Worm (Caenorhabditis elegans): ENCODE measurements around the gene C37C3.1.

C37C3.1 gene

ce11 chrV:7857931-7858330, at the start of gene C37C3.1:
C37C3.1 (plus strand) TSS chrV:7857963.
- TF ChIP-seq nfyb-1 (GFP tag; IDR thresholded peaks at IDR 0.05) (peak; percentile 85), unc-62 (GFP tag; optimal IDR thresholded peaks at IDR 0.05) (no peak), ama-1 (optimal IDR thresholded peaks at IDR 0.05) (peak; percentile 65), ama-1 (GFP tag; optimal IDR thresholded peaks at IDR 0.05) (peak in 1 of 2 experiments; percentile 50), attf-6 (GFP tag; IDR thresholded peaks at IDR 0.05) (peak; percentile 18; the same call in 1 of the 2 replicates), nhr-120 (GFP tag; IDR thresholded peaks at IDR 0.05) (0 out of 2 replicates have a peak, but pooled peaks have one; percentile 40), hrde-1 (tag; optimal IDR thresholded peaks at IDR 0.05; ENCODE audit: borderline replicate concordance) (peak; percentile 75), lin-40 (tag; optimal IDR thresholded peaks at IDR 0.05) (peak; percentile 3), madf-10 (tag; optimal IDR thresholded peaks at IDR 0.05) (no peak), F22D6.2 (tag; optimal IDR thresholded peaks at IDR 0.05) (no peak), madf-6 (GFP tag; IDR thresholded peaks at IDR 0.05) (peak; percentile 45), ceh-100 (GFP tag; IDR thresholded peaks at IDR 0.05) (0 out of 2 replicates have a peak, but pooled peaks have one; percentile 35), B0035.1 (tag; optimal IDR thresholded peaks at IDR 0.05) (peak; percentile 15), F57A8.1 (GFP tag; optimal IDR thresholded peaks at IDR 0.05) (no peak), sptf-2 (GFP tag; optimal IDR thresholded peaks at IDR 0.05) (no peak), F33H1.4 (GFP tag; IDR thresholded peaks at IDR 0.05) (peak; percentile 33; the same call in 1 of the 2 replicates), madf-3 (GFP tag; IDR thresholded peaks at IDR 0.05) (no peak), snpc-1.3 (tag; optimal IDR thresholded peaks at IDR 0.05; ENCODE audit: insufficient read depth) (no peak), lin-54 (GFP tag; optimal IDR thresholded peaks at IDR 0.05) (peak; percentile 9), lin-35 (GFP tag; optimal IDR thresholded peaks at IDR 0.05) (peak in 1 of 3 experiments; percentile 3), hmg-20 (GFP tag; IDR thresholded peaks at IDR 0.05) (peak; percentile 70), nhr-27 (tag; optimal IDR thresholded peaks at IDR 0.05) (no peak), snpc-3.4 (tag; optimal IDR thresholded peaks at IDR 0.05) (no peak), tlf-1 (GFP tag; optimal IDR thresholded peaks at IDR 0.05) (peak; percentile 57), repo-1 (tag; optimal IDR thresholded peaks at IDR 0.05) (peak; percentile 85), hsf-1 (GFP tag; IDR thresholded peaks at IDR 0.05) (peak; percentile 76), ceh-79 (tag; optimal IDR thresholded peaks at IDR 0.05) (no peak), ceh-58 (GFP tag; IDR thresholded peaks at IDR 0.05) (no peak), zim-3 (tag; optimal IDR thresholded peaks at IDR 0.05) (peak; percentile 30), hmg-1.2 (GFP tag; IDR thresholded peaks at IDR 0.05) (0 out of 2 replicates have a peak, but pooled peaks have one; percentile 8), chd-7 (tag; optimal IDR thresholded peaks at IDR 0.05) (peak; percentile 75), athp-1 (tag; optimal IDR thresholded peaks at IDR 0.05) (no peak), snpc-4 (GFP tag; optimal IDR thresholded peaks at IDR 0.05) (peak; percentile 9), snpc-4 (tag; optimal IDR thresholded peaks at IDR 0.05) (peak in 2 of 4 experiments; percentile 24 to 39), attf-3 (GFP tag; conservative IDR thresholded peaks at IDR 0.05) (no peak), egl-18 (GFP tag; IDR thresholded peaks at IDR 0.05) (no peak), mes-4 (tag; optimal IDR thresholded peaks at IDR 0.05) (peak; percentile 3), ztf-25 (GFP tag; IDR thresholded peaks at IDR 0.05) (no peak), atf-7 (tag; optimal IDR thresholded peaks at IDR 0.05) (peak; percentile 4), cebp-1 (GFP tag; IDR thresholded peaks at IDR 0.05) (0 out of 2 replicates have a peak, but pooled peaks have one; percentile 13), cebp-1 (tag; optimal IDR thresholded peaks at IDR 0.05) (peak; percentile 48), let-526 (GFP tag; IDR thresholded peaks at IDR 0.05) (0 out of 2 replicates have a peak, but pooled peaks have one; percentile 9), B0019.2 (GFP tag; conservative IDR thresholded peaks at IDR 0.05) (no peak), tbp1 (GFP tag; optimal IDR thresholded peaks at IDR 0.05) (peak; percentile 12), dpff-1 (tag; optimal IDR thresholded peaks at IDR 0.05) (no peak), B0336.3 (GFP tag; IDR thresholded peaks at IDR 0.05) (peak; percentile 64; the same call in 1 of the 2 replicates), K11D2.4 (GFP tag; IDR thresholded peaks at IDR 0.05) (no peak), T26A5.8 (tag; optimal IDR thresholded peaks at IDR 0.05) (peak; percentile 11), snpc-1.1 (tag; optimal IDR thresholded peaks at IDR 0.05; ENCODE audit: insufficient read depth) (peak; percentile 1)
